Worm (Caenorhabditis elegans): ENCODE measurements around the gene idhb-1.

ce11 chrX:14127291-14127922, 46.5 kb downstream of the idhb-1 start, which contains the start of gene F28H6.4:
- TF ChIP-seq tbx-2 (tag; optimal IDR thresholded peaks at IDR 0.05) (peak; percentile 35), pros-1 (tag; optimal IDR thresholded peaks at IDR 0.05) (no peak), sox-2 (GFP tag; IDR thresholded peaks at IDR 0.05) (no peak), gmeb-2 (tag; optimal IDR thresholded peaks at IDR 0.05) (no peak), nhr-11 (tag; optimal IDR thresholded peaks at IDR 0.05) (no peak), lim-6 (tag; optimal IDR thresholded peaks at IDR 0.05) (no peak), unc-3 (GFP tag; conservative IDR thresholded peaks at IDR 0.05) (no peak), unc-3 (tag; optimal IDR thresholded peaks at IDR 0.05) (no peak)

Measured in whole organism, late embryonic.